Worm (Caenorhabditis elegans) whole organism, midembryonic: ENCODE measurements around the gene fbxa-9.

Experiments
- T22C8.4 ChIP-seq: fragments of 200-800 bp; sonication (Bioruptor generic); IDR thresholded peaks from 2 replicates; pipeline ENCODE4 v1.3.6; 2022; ENCODE audit warnings: missing genetic modification characterization, missing compliant biosample characterization
- cog-1 ChIP-seq: sonication (generic microtip); optimal IDR thresholded peaks from 2 replicates; lab custom pipeline; 2016; ENCODE audit warnings: missing genetic modification characterization, missing compliant biosample characterization
- flt-1 ChIP-seq: fragments of 200-800 bp; sonication (Bioruptor generic); IDR thresholded peaks from 2 replicates; pipeline ENCODE4 v1.3.6; 2022; ENCODE audit warnings: missing genetic modification characterization, missing compliant biosample characterization
- klf-2 ChIP-seq: fragments of 200-800 bp; sonication (Bioruptor generic); conservative IDR thresholded peaks from 2 replicates; pipeline ENCODE4 v1.3.6; 2022; ENCODE audit warnings: missing genetic modification reagents, missing genetic modification characterization, missing compliant biosample characterization
- med-1 ChIP-seq: sonication (generic microtip); optimal IDR thresholded peaks from 2 replicates; lab custom pipeline; 2017; ENCODE audit warnings: missing genetic modification characterization, mild to moderate bottlenecking, missing compliant biosample characterization, antibody characterized with exemption, missing genetic modification reagents; ENCODE audit not compliant: insufficient read depth
- tab-1 ChIP-seq: fragments of 200-800 bp; sonication (Bioruptor generic); IDR thresholded peaks from 2 replicates; pipeline ENCODE4 v1.3.6; 2022; ENCODE audit warnings: missing genetic modification characterization, missing compliant biosample characterization
- ztf-23 ChIP-seq: fragments of 200-800 bp; sonication (Bioruptor generic); IDR thresholded peaks from 2 replicates; pipeline ENCODE4 v1.3.6; 2022; ENCODE audit warnings: missing genetic modification reagents, missing genetic modification characterization, missing compliant biosample characterization
- ztf-29 ChIP-seq: fragments of 200-800 bp; sonication (Bioruptor generic); IDR thresholded peaks from 2 replicates; pipeline ENCODE4 v1.3.6; 2022; ENCODE audit warnings: missing genetic modification reagents, missing genetic modification characterization, missing compliant biosample characterization

DNA sequence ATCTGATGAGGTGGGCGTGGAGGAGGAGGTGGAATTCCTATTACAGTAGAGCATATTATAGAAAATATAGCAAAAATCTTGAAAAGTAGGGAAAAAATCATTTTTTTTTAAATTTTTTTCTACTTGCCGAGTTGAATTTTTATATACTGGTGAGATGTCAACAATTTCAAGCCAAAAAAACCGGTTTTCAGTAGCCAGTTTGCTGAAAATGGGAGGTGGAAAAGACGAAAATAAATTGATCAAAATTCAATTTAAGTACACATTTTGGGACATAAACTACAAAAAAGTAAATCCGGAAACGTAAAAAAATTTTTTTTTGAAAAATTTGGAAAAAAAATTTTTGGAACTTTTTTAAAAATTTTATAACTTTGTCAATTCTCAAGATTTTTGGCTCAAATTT is 13.0 kb downstream of the fbxa-9 start, which contains the start of gene Y54F10BM.23:
- TF ChIP-seq flt-1 (GFP tag; lab: Robert Waterston, UW) (no peak), cog-1 (no peak), ztf-29 (GFP tag; lab: Robert Waterston, UW) (no peak), klf-2 (GFP tag; lab: Robert Waterston, UW) (no peak), tab-1 (GFP tag; lab: Robert Waterston, UW) (no peak), med-1 (no peak), T22C8.4 (no peak), ztf-23 (no peak)
